Fruit fly (Drosophila melanogaster) whole organism, embryonic: Measurements from ENCODE around the gene ftz.

Source experiments
- Blimp-1 ChIP-seq: fragments of 200-800 bp; sonication (Bioruptor generic); optimal IDR thresholded peaks from 3 replicates; lab custom pipeline; 2018; ENCODE audit warnings: missing biosample characterization, missing genetic modification characterization, mild to moderate bottlenecking, moderate library complexity, missing genetic modification reagents
- CG11247 ChIP-seq: fragments of 200-800 bp; sonication (Bioruptor generic); IDR thresholded peaks from 2 replicates; pipeline ENCODE4 v1.3.6; 2022; ENCODE audit warnings: missing biosample characterization, missing genetic modification characterization
- CG13424 ChIP-seq: fragments of 200-800 bp; sonication (Bioruptor generic); optimal IDR thresholded peaks from 2 replicates; lab custom pipeline; 2019; ENCODE audit warnings: missing biosample characterization, mild to moderate bottlenecking, missing genetic modification characterization, moderate library complexity
- CG1529 ChIP-seq: fragments of 200-800 bp; sonication (Bioruptor generic); optimal IDR thresholded peaks from 3 replicates; lab custom pipeline; 2018; ENCODE audit warnings: missing biosample characterization, missing genetic modification characterization
- CG31224 ChIP-seq: fragments of 200-800 bp; sonication (Bioruptor generic); IDR thresholded peaks from 2 replicates; pipeline ENCODE4 v1.3.6; 2022; ENCODE audit warnings: missing biosample characterization, missing genetic modification characterization
- CG31365 ChIP-seq: fragments of 200-800 bp; sonication (Bioruptor generic); optimal IDR thresholded peaks from 2 replicates; lab custom pipeline; 2018; ENCODE audit warnings: missing biosample characterization, mild to moderate bottlenecking, missing genetic modification characterization
- CG3407 ChIP-seq: fragments of 200-800 bp; sonication (Bioruptor generic); optimal IDR thresholded peaks from 2 replicates; lab custom pipeline; 2018; ENCODE audit warnings: missing biosample characterization, mild to moderate bottlenecking, missing genetic modification characterization
- CG34376 ChIP-seq: fragments of 200-800 bp; sonication (Bioruptor generic); optimal IDR thresholded peaks from 2 replicates; lab custom pipeline; 2018; ENCODE audit warnings: missing biosample characterization, mild to moderate bottlenecking, missing genetic modification characterization
- CG3847 ChIP-seq: fragments of 200-800 bp; sonication (Bioruptor generic); IDR thresholded peaks from 2 replicates; pipeline ENCODE4 v1.3.6; 2022; ENCODE audit warnings: missing biosample characterization, missing genetic modification characterization
- CG4730 ChIP-seq: fragments of 200-800 bp; sonication (Bioruptor generic); IDR thresholded peaks from 2 replicates; pipeline ENCODE4 v1.3.6; 2022; ENCODE audit warnings: missing biosample characterization, missing genetic modification characterization
- CG6272 ChIP-seq: fragments of 200-800 bp; sonication (Bioruptor generic); IDR thresholded peaks from 2 replicates; pipeline ENCODE4 v1.3.6; 2022; ENCODE audit warnings: missing biosample characterization, missing genetic modification characterization
- CG6765 ChIP-seq: fragments of 200-800 bp; sonication (Bioruptor generic); optimal IDR thresholded peaks from 3 replicates; lab custom pipeline; 2017; ENCODE audit warnings: missing biosample characterization, mild to moderate bottlenecking, missing genetic modification characterization
- CG7357 ChIP-seq: fragments of 200-800 bp; sonication (Bioruptor generic); IDR thresholded peaks from 3 replicates; pipeline ENCODE4 v1.3.6; 2022; ENCODE audit warnings: missing biosample characterization, missing genetic modification characterization
- CG8089 ChIP-seq: fragments of 200-800 bp; sonication (Bioruptor generic); optimal IDR thresholded peaks from 3 replicates; lab custom pipeline; 2016; ENCODE audit warnings: missing biosample characterization, missing genetic modification characterization
- CG8924 ChIP-seq: fragments of 200-800 bp; optimal IDR thresholded peaks from 3 replicates; lab custom pipeline; 2019; ENCODE audit warnings: missing biosample characterization, mild to moderate bottlenecking, missing genetic modification characterization, moderate library complexity
- CG8944 ChIP-seq: fragments of 200-800 bp; sonication (Bioruptor generic); optimal IDR thresholded peaks from 3 replicates; lab custom pipeline; 2016; ENCODE audit warnings: missing biosample characterization, missing genetic modification characterization
- CG9727 ChIP-seq: fragments of 200-800 bp; sonication (Bioruptor generic); optimal IDR thresholded peaks from 3 replicates; lab custom pipeline; 2017; ENCODE audit warnings: missing biosample characterization, mild to moderate bottlenecking, missing genetic modification characterization
- CoRest ChIP-seq: fragments of 200-800 bp; sonication (Bioruptor generic); optimal IDR thresholded peaks from 3 replicates; lab custom pipeline; 2018; ENCODE audit warnings: missing biosample characterization, mild to moderate bottlenecking, missing genetic modification characterization, moderate library complexity
- Dip2 ChIP-seq: fragments of 200-800 bp; sonication (Bioruptor generic); IDR thresholded peaks from 2 replicates; pipeline ENCODE4 v1.3.6; 2022; ENCODE audit warnings: missing biosample characterization, missing genetic modification characterization
- Drgx ChIP-seq: fragments of 200-800 bp; sonication (Bioruptor generic); IDR thresholded peaks from 2 replicates; pipeline ENCODE4 v1.3.6; 2022; ENCODE audit warnings: missing biosample characterization, missing genetic modification characterization
- Ets97D ChIP-seq: fragments of 200-800 bp; sonication (Bioruptor generic); optimal IDR thresholded peaks from 3 replicates; lab custom pipeline; 2016; ENCODE audit warnings: missing biosample characterization, missing genetic modification characterization
- Hmr ChIP-seq: fragments of 200-800 bp; sonication (Bioruptor generic); optimal IDR thresholded peaks from 3 replicates; lab custom pipeline; 2017; ENCODE audit warnings: mild to moderate bottlenecking, missing biosample characterization, missing genetic modification reagents, missing genetic modification characterization
- Kr ChIP-seq: fragments of 200-800 bp; sonication (Bioruptor generic); optimal IDR thresholded peaks from 2 replicates; lab custom pipeline; 2017; ENCODE audit warnings: missing biosample characterization, mild to moderate bottlenecking, missing genetic modification characterization
- Meics ChIP-seq: fragments of 200-800 bp; sonication (Bioruptor generic); optimal IDR thresholded peaks from 2 replicates; lab custom pipeline; 2017; ENCODE audit warnings: missing biosample characterization, mild to moderate bottlenecking, missing genetic modification characterization
- NC2α ChIP-seq: fragments of 200-800 bp; sonication (Bioruptor generic); optimal IDR thresholded peaks from 2 replicates; lab custom pipeline; 2016; ENCODE audit warnings: missing biosample characterization, missing genetic modification characterization
- Nf-YC ChIP-seq: fragments of 200-800 bp; optimal IDR thresholded peaks from 3 replicates; lab custom pipeline; 2019; ENCODE audit warnings: missing biosample characterization, mild to moderate bottlenecking, missing genetic modification characterization, moderate library complexity
- Oli ChIP-seq: fragments of 200-800 bp; sonication (Bioruptor generic); optimal IDR thresholded peaks from 2 replicates; lab custom pipeline; 2018; ENCODE audit warnings: missing biosample characterization, mild to moderate bottlenecking, missing genetic modification characterization, moderate library complexity
- Pdp1 ChIP-seq, 2 experiments: fragments of 200-800 bp; sonication (Bioruptor generic); optimal IDR thresholded peaks; 3 replicates each; lab custom pipeline; 2016; ENCODE audit warnings: missing biosample characterization in 2 of 2, missing genetic modification characterization in 2 of 2, mild to moderate bottlenecking in 1 of 2, moderate library complexity in 1 of 2
- Ptx1 ChIP-seq: fragments of 200-800 bp; sonication (Bioruptor generic); IDR thresholded peaks from 2 replicates; pipeline ENCODE4 v1.3.6; 2022; ENCODE audit warnings: missing biosample characterization, missing genetic modification characterization
- Ssrp ChIP-seq: fragments of 200-800 bp; sonication (Bioruptor generic); optimal IDR thresholded peaks from 2 replicates; lab custom pipeline; 2018; ENCODE audit warnings: missing biosample characterization, mild to moderate bottlenecking, missing genetic modification characterization, moderate library complexity
- Vsx1 ChIP-seq: fragments of 200-800 bp; sonication (Bioruptor generic); optimal IDR thresholded peaks from 2 replicates; lab custom pipeline; 2017; ENCODE audit warnings: missing biosample characterization, mild to moderate bottlenecking, missing genetic modification characterization, missing genetic modification reagents
- ac ChIP-seq: fragments of 200-800 bp; sonication (Bioruptor generic); optimal IDR thresholded peaks from 3 replicates; lab custom pipeline; 2017; ENCODE audit warnings: missing biosample characterization, mild to moderate bottlenecking, missing genetic modification characterization
- ato ChIP-seq: fragments of 200-800 bp; sonication (Bioruptor generic); IDR thresholded peaks from 2 replicates; pipeline ENCODE4 v1.3.6; 2022; ENCODE audit warnings: missing biosample characterization, missing genetic modification characterization; ENCODE audit not compliant: partially characterized antibody
- bcd ChIP-seq: fragments of 200-800 bp; sonication (Bioruptor generic); optimal IDR thresholded peaks from 2 replicates; lab custom pipeline; 2017; ENCODE audit warnings: missing biosample characterization, mild to moderate bottlenecking, missing genetic modification characterization
- cad ChIP-seq: fragments of >200 bp; optimal IDR thresholded peaks from 2 replicates; lab custom pipeline; 2017; ENCODE audit warnings: missing biosample characterization, missing genetic modification characterization
- cas ChIP-seq: fragments of 200-800 bp; sonication (Bioruptor generic); IDR thresholded peaks from 2 replicates; pipeline ENCODE4 v1.3.6; 2022; ENCODE audit warnings: missing biosample characterization, missing genetic modification characterization
- dan ChIP-seq: fragments of 200-800 bp; sonication (Bioruptor generic); IDR thresholded peaks from 2 replicates; pipeline ENCODE4 v1.3.6; 2022; ENCODE audit warnings: missing biosample characterization, missing genetic modification characterization
- dmrt99B ChIP-seq: fragments of 200-800 bp; sonication (Bioruptor generic); optimal IDR thresholded peaks from 2 replicates; lab custom pipeline; 2018; ENCODE audit warnings: missing biosample characterization, mild to moderate bottlenecking, missing genetic modification characterization, moderate library complexity
- hkb ChIP-seq, 2 experiments: fragments of 200-800 bp in 1 of 2; fragments of >200 bp in 1 of 2; sonication (Bioruptor generic) in 1 of 2; IDR thresholded peaks in 1 of 2; optimal IDR thresholded peaks in 1 of 2; 2 replicates each; pipeline versions ENCODE4 v1.3.6 to Lab custom; 2017 to 2022; ENCODE audit warnings: missing biosample characterization in 1 of 2, missing genetic modification characterization in 1 of 2
- kni ChIP-seq: fragments of 200-800 bp; sonication (Bioruptor generic); optimal IDR thresholded peaks from 3 replicates; lab custom pipeline; 2017; ENCODE audit warnings: mild to moderate bottlenecking, missing biosample characterization, missing genetic modification reagents, missing genetic modification characterization
- lbe ChIP-seq: fragments of 200-800 bp; sonication (Bioruptor generic); optimal IDR thresholded peaks from 2 replicates; lab custom pipeline; 2016; ENCODE audit warnings: missing biosample characterization, mild to moderate bottlenecking, missing genetic modification characterization
- lilli ChIP-seq: fragments of 200-800 bp; sonication (Bioruptor generic); optimal IDR thresholded peaks from 3 replicates; lab custom pipeline; 2016; ENCODE audit warnings: missing biosample characterization, missing genetic modification characterization
- nerfin-1 ChIP-seq: fragments of 200-800 bp; sonication (Bioruptor generic); optimal IDR thresholded peaks from 3 replicates; lab custom pipeline; 2019; ENCODE audit warnings: missing biosample characterization, mild to moderate bottlenecking, missing genetic modification characterization, moderate library complexity
- pfk ChIP-seq: fragments of 200-800 bp; sonication (Bioruptor generic); optimal IDR thresholded peaks from 2 replicates; lab custom pipeline; 2018; ENCODE audit warnings: missing biosample characterization, mild to moderate bottlenecking, missing genetic modification characterization, moderate library complexity
- pzg ChIP-seq: fragments of 200-800 bp; sonication (Bioruptor generic); optimal IDR thresholded peaks from 3 replicates; lab custom pipeline; 2018; ENCODE audit warnings: missing biosample characterization, mild to moderate bottlenecking, missing genetic modification characterization, moderate library complexity
- sd ChIP-seq: fragments of 200-800 bp; sonication (Bioruptor generic); optimal IDR thresholded peaks from 3 replicates; lab custom pipeline; 2018; ENCODE audit warnings: missing biosample characterization, mild to moderate bottlenecking, missing genetic modification characterization, moderate library complexity
- stwl ChIP-seq: fragments of 200-800 bp; sonication (Bioruptor generic); optimal IDR thresholded peaks from 3 replicates; lab custom pipeline; 2018; ENCODE audit warnings: missing biosample characterization, mild to moderate bottlenecking, missing genetic modification characterization, moderate library complexity
- tna ChIP-seq: fragments of 200-800 bp; sonication (Bioruptor generic); IDR thresholded peaks from 2 replicates; pipeline ENCODE4 v1.3.6; 2022; ENCODE audit warnings: missing biosample characterization, missing genetic modification characterization; ENCODE audit not compliant: partially characterized antibody

The ftz gene

DNA sequence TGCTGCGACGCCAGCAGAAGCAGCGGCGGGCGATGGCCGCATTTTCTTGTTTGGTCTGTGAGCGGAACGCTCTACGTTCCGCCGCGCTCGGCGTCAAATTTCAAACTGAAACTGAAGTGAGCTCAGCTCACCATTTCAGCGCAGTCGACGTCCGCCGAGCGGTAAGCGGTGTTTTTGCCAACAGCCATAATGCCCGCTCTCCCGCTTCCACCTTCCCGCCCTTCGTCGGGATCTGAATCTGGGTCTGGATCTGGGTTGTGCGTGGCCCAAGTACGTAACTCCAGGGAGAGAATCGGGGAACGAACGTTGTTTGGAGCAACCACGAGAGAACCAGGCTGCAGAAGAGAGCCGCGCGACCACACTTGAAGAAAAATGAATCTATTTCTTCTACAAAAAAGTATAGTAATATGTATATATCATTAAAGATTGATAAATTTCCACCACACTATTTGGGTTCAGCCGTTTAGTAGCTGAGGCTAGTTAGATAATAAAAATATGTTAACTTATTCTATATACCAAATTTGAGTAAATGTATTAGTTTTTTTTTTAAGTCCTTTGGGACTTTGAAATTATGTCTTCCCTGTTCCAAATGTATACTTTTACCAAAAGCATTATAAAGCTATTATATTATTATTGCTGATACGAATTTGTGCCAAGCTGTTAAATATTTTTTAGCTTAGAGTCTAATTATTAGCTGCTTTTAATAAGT is 47.7 kb upstream of the ftz start (continued):
- TF ChIP-seq Ptx1 (GFP tag; lab: Robert Waterston, UW) (peak; percentile 11; the same call in 1 of the 2 replicates), CG4730 (GFP tag; lab: Robert Waterston, UW) (no peak), CG8089 (GFP tag; lab: Kevin White, UChicago) (no peak), Dip2 (GFP tag; lab: Robert Waterston, UW) (no peak), nerfin-1 (tag; lab: Kevin White, UChicago) (peak; percentile 35), CG3407 (GFP tag; lab: Kevin White, UChicago) (no peak), CG8944 (GFP tag; lab: Kevin White, UChicago) (no peak), CG9727 (GFP tag; lab: Kevin White, UChicago) (peak; percentile 60), CG6765 (GFP tag; lab: Kevin White, UChicago) (no peak), Hmr (GFP tag; lab: Kevin White, UChicago) (no peak), cas (GFP tag; lab: Robert Waterston, UW) (no peak), Vsx1 (no peak), stwl (tag; lab: Kevin White, UChicago) (no peak), CG11247 (GFP tag; lab: Robert Waterston, UW) (no peak), NC2α (GFP tag; lab: Kevin White, UChicago) (no peak), Kr (peak; percentile 8), Ssrp (tag; lab: Kevin White, UChicago) (no peak), pfk (peak; percentile 41), bcd (peak; percentile 13), kni (GFP tag; lab: Kevin White, UChicago) (peak; percentile 59), sd (no peak), CG7357 (GFP tag; lab: Robert Waterston, UW) (no peak), Drgx (GFP tag; lab: Robert Waterston, UW) (0 out of 2 replicates have a peak, but pooled peaks have one; percentile 31), CG31224 (GFP tag; lab: Robert Waterston, UW) (no peak), dan (GFP tag; lab: Robert Waterston, UW) (no peak), tna (GFP tag; lab: Robert Waterston, UW) (no peak), pzg (GFP tag; lab: Kevin White, UChicago) (no peak), CG13424 (tag; lab: Kevin White, UChicago) (peak; percentile 10), dmrt99B (tag; lab: Kevin White, UChicago) (peak; percentile 18), Nf-YC (tag; lab: Kevin White, UChicago) (no peak), CG31365 (tag; lab: Kevin White, UChicago) (peak; percentile 20), lbe (GFP tag; lab: Kevin White, UChicago) (no peak), CoRest (peak; percentile 39), Meics (GFP tag; lab: Kevin White, UChicago) (peak; percentile 15), Blimp-1 (GFP tag; lab: Kevin White, UChicago) (peak; percentile 15), ato (GFP tag; lab: Robert Waterston, UW) (0 out of 2 replicates have a peak, but pooled peaks have one; percentile 57), cad (GFP tag; lab: Kevin White, UChicago) (no peak), Ets97D (no peak), CG34376 (GFP tag; lab: Kevin White, UChicago) (peak; percentile 2), hkb (optimal IDR thresholded peaks at IDR 0.05; lab: Kevin White, UChicago) (no peak), hkb (GFP tag; IDR thresholded peaks at IDR 0.05; lab: Robert Waterston, UW) (0 out of 2 replicates have a peak, but pooled peaks have one; percentile 7), CG3847 (GFP tag; lab: Robert Waterston, UW) (no peak), CG8924 (no peak), lilli (no peak), CG1529 (GFP tag; lab: Kevin White, UChicago) (no peak), Oli (peak; percentile 22), CG6272 (0 out of 2 replicates have a peak, but pooled peaks have one; percentile 18), ac (GFP tag; lab: Kevin White, UChicago) (no peak), Pdp1 (GFP tag; optimal IDR thresholded peaks at IDR 0.05; lab: Kevin White, UChicago) (peak in 1 of 2 experiments; percentile 64)
